Fruit fly (Drosophila melanogaster): Measurements from ENCODE around the gene CG17168.

- TF ChIP-seq CG33017 (tag; optimal IDR thresholded peaks at IDR 0.05) = no peak
- no peak for TF ChIP-seq tj (GFP tag; optimal IDR thresholded peaks at IDR 0.05)
- no peak for TF ChIP-seq Crg-1 (GFP tag; optimal IDR thresholded peaks at IDR 0.05)
- no peak for TF ChIP-seq CG1620 (GFP tag; optimal IDR thresholded peaks at IDR 0.05)
- TF ChIP-seq bab1 (GFP tag; optimal IDR thresholded peaks at IDR 0.05) = no peak
- TF ChIP-seq Hr96 (GFP tag; optimal IDR thresholded peaks at IDR 0.05) = no peak
- no peak for TF ChIP-seq cic (GFP tag; optimal IDR thresholded peaks at IDR 0.05)
- TF ChIP-seq ovo (GFP tag; optimal IDR thresholded peaks at IDR 0.05) = peak; percentile 4
- TF ChIP-seq CG7045 (GFP tag; optimal IDR thresholded peaks at IDR 0.05) = no peak
- TF ChIP-seq kay (GFP tag; ENCODE audit: borderline replicate concordance) = peak; percentile 69
- no peak for TF ChIP-seq CG11617 (GFP tag; optimal IDR thresholded peaks at IDR 0.05)
Observed at dm6 chrX:23105692-23106091, 23.2 kb downstream of the CG17168 start, which contains the start of gene ATbp.
